Fruit fly (Drosophila melanogaster): ENCODE results near the gene Prp40.

Prp40 gene

dm6 chr2L:3022986-3023385 is at the start of gene Prp40, which contains the start of gene alpha4GT1 (continued):
- TF ChIP-seq CG12236 (GFP tag; optimal IDR thresholded peaks at IDR 0.05) (no peak), Atf3 (GFP tag; optimal IDR thresholded peaks at IDR 0.05) (no peak), CG6272 (GFP tag; IDR thresholded peaks at IDR 0.05) (no peak), D19A (tag; optimal IDR thresholded peaks at IDR 0.05) (no peak), salm (tag; optimal IDR thresholded peaks at IDR 0.05) (no peak), CG15601 (tag; optimal IDR thresholded peaks at IDR 0.05) (no peak), gce (GFP tag; IDR thresholded peaks at IDR 0.05) (no peak), CG12219 (GFP tag; optimal IDR thresholded peaks at IDR 0.05) (no peak), sisA (GFP tag; IDR thresholded peaks at IDR 0.05) (no peak), CG5953 (GFP tag; IDR thresholded peaks at IDR 0.05) (no peak), Trl (optimal IDR thresholded peaks at IDR 0.05) (no peak), Trl (GFP tag; optimal IDR thresholded peaks at IDR 0.05) (no peak), gsb (GFP tag; IDR thresholded peaks at IDR 0.05) (no peak), ind (GFP tag; optimal IDR thresholded peaks at IDR 0.05) (no peak), CG7928 (GFP tag; optimal IDR thresholded peaks at IDR 0.05) (no peak), CG4328 (GFP tag; optimal IDR thresholded peaks at IDR 0.05) (no peak), dan (GFP tag; IDR thresholded peaks at IDR 0.05) (no peak), CG31441 (GFP tag; IDR thresholded peaks at IDR 0.05) (no peak), CG2889 (GFP tag; IDR thresholded peaks at IDR 0.05) (no peak), run (tag; optimal IDR thresholded peaks at IDR 0.05) (no peak), CG10462 (GFP tag; optimal IDR thresholded peaks at IDR 0.05) (no peak), CG17829 (tag; optimal IDR thresholded peaks at IDR 0.05) (no peak), H15 (GFP tag; IDR thresholded peaks at IDR 0.05) (no peak), bigmax (GFP tag; optimal IDR thresholded peaks at IDR 0.05) (no peak), HLHmδ (GFP tag; optimal IDR thresholded peaks at IDR 0.05) (no peak), CG4424 (GFP tag; optimal IDR thresholded peaks at IDR 0.05) (no peak), CG10979 (tag; optimal IDR thresholded peaks at IDR 0.05) (no peak), CG4707 (GFP tag; optimal IDR thresholded peaks at IDR 0.05) (no peak), da (GFP tag; optimal IDR thresholded peaks at IDR 0.05) (no peak), trem (tag; optimal IDR thresholded peaks at IDR 0.05) (peak; percentile 99), CG18476 (GFP tag; optimal IDR thresholded peaks at IDR 0.05) (no peak), CG4617 (GFP tag; optimal IDR thresholded peaks at IDR 0.05; ENCODE audit: borderline replicate concordance) (peak; percentile 89), NfI (GFP tag; optimal IDR thresholded peaks at IDR 0.05) (no peak), sc (optimal IDR thresholded peaks at IDR 0.05) (no peak), sc (GFP tag; optimal IDR thresholded peaks at IDR 0.05) (no peak), CG31224 (GFP tag; IDR thresholded peaks at IDR 0.05) (no peak), tin (GFP tag; optimal IDR thresholded peaks at IDR 0.05) (no peak), Dbx (GFP tag; IDR thresholded peaks at IDR 0.05) (no peak), Gug (GFP tag; IDR thresholded peaks at IDR 0.05) (no peak), CG11695 (GFP tag; IDR thresholded peaks at IDR 0.05) (no peak), lab (GFP tag; optimal IDR thresholded peaks at IDR 0.05) (no peak), NFAT (GFP tag; IDR thresholded peaks at IDR 0.05) (0 out of 2 replicates have a peak, but pooled peaks have one; percentile 15), Hmx (GFP tag; optimal IDR thresholded peaks at IDR 0.05) (no peak), sna (GFP tag; IDR thresholded peaks at IDR 0.05; ENCODE audit: partially characterized antibody) (peak; percentile 72), Lpt (GFP tag; optimal IDR thresholded peaks at IDR 0.05) (no peak), chinmo (GFP tag; IDR thresholded peaks at IDR 0.05; ENCODE audit: partially characterized antibody) (peak; percentile 95), Doc2 (GFP tag; IDR thresholded peaks at IDR 0.05) (no peak), sr (GFP tag; IDR thresholded peaks at IDR 0.05) (no peak), Sry-β (GFP tag; optimal IDR thresholded peaks at IDR 0.05) (peak; percentile 90), btn (GFP tag; optimal IDR thresholded peaks at IDR 0.05) (no peak), tx (GFP tag; optimal IDR thresholded peaks at IDR 0.05) (no peak), Stat92E (GFP tag; optimal IDR thresholded peaks at IDR 0.05) (no peak), CG14860 (GFP tag; IDR thresholded peaks at IDR 0.05; ENCODE audit: partially characterized antibody) (peak; percentile 80)
